Worm (Caenorhabditis elegans) whole organism, late embryonic: Measurements from ENCODE around the gene K08C7.4.
A peak's percentile ranks its signal among the peaks of the same experiment; 100 is the strongest.

ENCODE experiments used
- C08G9.2 ChIP-seq: sonication (generic microtip); optimal IDR thresholded peaks from 2 replicates; lab custom pipeline; 2016; ENCODE audit warnings: mild to moderate bottlenecking, missing genetic modification characterization, moderate library complexity, missing compliant biosample characterization
- C38D4.7 ChIP-seq: fragments of 200-800 bp; sonication (Bioruptor generic); optimal IDR thresholded peaks from 2 replicates; lab custom pipeline; 2018; ENCODE audit warnings: mild to moderate bottlenecking, missing genetic modification characterization, moderate library complexity, missing compliant biosample characterization
- K02D7.2 ChIP-seq: sonication (generic microtip); optimal IDR thresholded peaks from 2 replicates; lab custom pipeline; 2017; ENCODE audit warnings: mild to moderate bottlenecking, missing genetic modification characterization, missing compliant biosample characterization
- Y22D7AL.16 ChIP-seq: sonication (generic microtip); optimal IDR thresholded peaks from 2 replicates; lab custom pipeline; 2016; ENCODE audit warnings: missing genetic modification characterization, missing compliant biosample characterization
- ahr-1 ChIP-seq: sonication (generic microtip); optimal IDR thresholded peaks from 2 replicates; lab custom pipeline; 2016; ENCODE audit warnings: missing genetic modification characterization, missing compliant biosample characterization
- ama-1 ChIP-seq: fragments of 150-350 bp; optimal IDR thresholded peaks from 2 replicates; lab custom pipeline; 2014
- ceh-14 ChIP-seq: sonication (generic microtip); optimal IDR thresholded peaks from 2 replicates; lab custom pipeline; 2016; ENCODE audit warnings: missing genotype, missing genetic modification characterization, missing compliant biosample characterization
- ceh-19 ChIP-seq: fragments of 200-800 bp; sonication (Bioruptor generic); optimal IDR thresholded peaks from 2 replicates; lab custom pipeline; 2018; ENCODE audit warnings: mild to moderate bottlenecking, missing genetic modification characterization, missing compliant biosample characterization
- ceh-2 ChIP-seq: sonication (generic microtip); optimal IDR thresholded peaks from 2 replicates; lab custom pipeline; 2016; ENCODE audit warnings: missing genotype, missing genetic modification characterization, missing compliant biosample characterization
- ceh-22 ChIP-seq: sonication (generic microtip); optimal IDR thresholded peaks from 2 replicates; lab custom pipeline; 2017; ENCODE audit warnings: missing biosample characterization, missing genetic modification characterization
- ceh-31 ChIP-seq: sonication (generic microtip); optimal IDR thresholded peaks from 2 replicates; lab custom pipeline; 2016; ENCODE audit warnings: missing genetic modification characterization, missing compliant biosample characterization
- ceh-34 ChIP-seq: sonication (generic microtip); optimal IDR thresholded peaks from 2 replicates; lab custom pipeline; 2016; ENCODE audit warnings: mild to moderate bottlenecking, missing genetic modification characterization, missing compliant biosample characterization
- ceh-45 ChIP-seq: fragments of 200-800 bp; sonication (Bioruptor generic); IDR thresholded peaks from 2 replicates; pipeline ENCODE4 v1.3.6; 2022; ENCODE audit warnings: missing genetic modification reagents, missing genetic modification characterization, missing compliant biosample characterization
- ceh-48 ChIP-seq: sonication (generic microtip); optimal IDR thresholded peaks from 2 replicates; lab custom pipeline; 2016; ENCODE audit warnings: missing genetic modification characterization, inconsistent platforms, missing compliant biosample characterization
- ceh-6 ChIP-seq: fragments of 200-800 bp; sonication (Bioruptor generic); optimal IDR thresholded peaks from 2 replicates; lab custom pipeline; 2018; ENCODE audit warnings: mild to moderate bottlenecking, missing genetic modification characterization, missing compliant biosample characterization
- ceh-9 ChIP-seq: sonication (generic microtip); optimal IDR thresholded peaks from 2 replicates; lab custom pipeline; 2016; ENCODE audit warnings: mild to moderate bottlenecking, missing genetic modification characterization, inconsistent platforms, missing compliant biosample characterization
- elt-2 ChIP-seq: sonication (generic microtip); optimal IDR thresholded peaks from 2 replicates; lab custom pipeline; 2016; ENCODE audit warnings: missing genetic modification reagents, missing genetic modification characterization, missing compliant biosample characterization
- elt-4 ChIP-seq: sonication (generic microtip); optimal IDR thresholded peaks from 2 replicates; lab custom pipeline; 2016; ENCODE audit warnings: missing genetic modification characterization, missing compliant biosample characterization
- fkh-10 ChIP-seq: fragments of 150-350 bp; optimal IDR thresholded peaks from 2 replicates; lab custom pipeline; 2014; ENCODE audit warnings: missing biosample characterization, missing genetic modification reagents, missing genetic modification characterization
- hlh-15 ChIP-seq: sonication (generic microtip); optimal IDR thresholded peaks from 2 replicates; lab custom pipeline; 2016; ENCODE audit warnings: missing genetic modification characterization, missing compliant biosample characterization
- hlh-6 ChIP-seq: sonication (generic microtip); optimal IDR thresholded peaks from 2 replicates; lab custom pipeline; 2016; ENCODE audit warnings: missing genotype, missing genetic modification characterization, missing compliant biosample characterization
- hlh-8 ChIP-seq: sonication (generic microtip); optimal IDR thresholded peaks from 2 replicates; lab custom pipeline; 2016; ENCODE audit warnings: missing genotype, missing genetic modification characterization, missing compliant biosample characterization
- lim-6 ChIP-seq: sonication (generic microtip); optimal IDR thresholded peaks from 2 replicates; lab custom pipeline; 2016; ENCODE audit warnings: missing genetic modification characterization, missing compliant biosample characterization
- lin-11 ChIP-seq: fragments of 200-800 bp; sonication (Bioruptor generic); optimal IDR thresholded peaks from 2 replicates; lab custom pipeline; 2018; ENCODE audit warnings: mild to moderate bottlenecking, missing genetic modification characterization, missing compliant biosample characterization
- madf-2 ChIP-seq: sonication (generic microtip); optimal IDR thresholded peaks from 2 replicates; lab custom pipeline; 2017; ENCODE audit warnings: missing genetic modification characterization, missing compliant biosample characterization
- nhr-232 ChIP-seq: sonication (generic microtip); optimal IDR thresholded peaks from 2 replicates; lab custom pipeline; 2016; ENCODE audit warnings: missing genetic modification characterization, missing compliant biosample characterization
- npax-4 ChIP-seq: sonication (generic microtip); optimal IDR thresholded peaks from 2 replicates; lab custom pipeline; 2016; ENCODE audit warnings: missing genetic modification characterization, missing compliant biosample characterization
- pat-9 ChIP-seq: fragments of 200-800 bp; sonication (Bioruptor generic); optimal IDR thresholded peaks from 2 replicates; lab custom pipeline; 2018; ENCODE audit warnings: mild to moderate bottlenecking, missing genetic modification characterization, moderate library complexity, missing compliant biosample characterization
- pha-2 ChIP-seq: sonication (generic microtip); optimal IDR thresholded peaks from 2 replicates; lab custom pipeline; 2017; ENCODE audit warnings: mild to moderate bottlenecking, missing genetic modification characterization, missing compliant biosample characterization
- pha-4 ChIP-seq: fragments of 150-350 bp; optimal IDR thresholded peaks from 2 replicates; lab custom pipeline; 2018; ENCODE audit warnings: missing biosample characterization, missing genetic modification reagents, missing genetic modification characterization
- pros-1 ChIP-seq: fragments of 150-350 bp; optimal IDR thresholded peaks from 2 replicates; lab custom pipeline; 2014; ENCODE audit warnings: missing biosample characterization, missing genetic modification reagents, missing genetic modification characterization
- ref-2 ChIP-seq: sonication (generic microtip); optimal IDR thresholded peaks from 2 replicates; lab custom pipeline; 2016; ENCODE audit warnings: missing genetic modification characterization, missing compliant biosample characterization
- sdc-2 ChIP-seq: sonication (generic microtip); optimal IDR thresholded peaks from 2 replicates; lab custom pipeline; 2016; ENCODE audit warnings: missing genotype, missing genetic modification characterization, missing compliant biosample characterization
- sox-2 ChIP-seq: fragments of 200-800 bp; sonication (Bioruptor generic); IDR thresholded peaks from 2 replicates; pipeline ENCODE4 v1.3.6; 2022; ENCODE audit warnings: missing genetic modification reagents, missing genetic modification characterization, missing compliant biosample characterization
- syd-9 ChIP-seq: sonication (generic microtip); optimal IDR thresholded peaks from 2 replicates; lab custom pipeline; 2016; ENCODE audit warnings: mild to moderate bottlenecking, missing genetic modification characterization, moderate library complexity, missing compliant biosample characterization
- tbx-2 ChIP-seq: sonication (generic microtip); optimal IDR thresholded peaks from 2 replicates; lab custom pipeline; 2016; ENCODE audit warnings: missing genetic modification characterization, missing compliant biosample characterization
- tbx-7 ChIP-seq: sonication (generic microtip); optimal IDR thresholded peaks from 2 replicates; lab custom pipeline; 2016; ENCODE audit warnings: missing genotype, missing genetic modification characterization, missing compliant biosample characterization
- unc-3 ChIP-seq, 2 experiments: fragments of 200-800 bp in 1 of 2; sonication (Bioruptor generic) in 1 of 2; sonication (generic microtip) in 1 of 2; conservative IDR thresholded peaks in 1 of 2; optimal IDR thresholded peaks in 1 of 2; 2 replicates each; pipeline versions ENCODE4 v1.3.6 to Lab custom; 2016 to 2022; ENCODE audit warnings: missing compliant biosample characterization in 2 of 2, missing genetic modification characterization in 2 of 2, missing genetic modification reagents in 1 of 2
- unc-55 ChIP-seq: sonication (generic microtip); optimal IDR thresholded peaks from 2 replicates; lab custom pipeline; 2017; ENCODE audit warnings: missing biosample characterization, missing genetic modification reagents, missing genetic modification characterization
- unc-86 ChIP-seq: sonication (generic microtip); optimal IDR thresholded peaks from 2 replicates; lab custom pipeline; 2016; ENCODE audit warnings: missing genetic modification characterization, missing compliant biosample characterization

K08C7.4 gene

DNA sequence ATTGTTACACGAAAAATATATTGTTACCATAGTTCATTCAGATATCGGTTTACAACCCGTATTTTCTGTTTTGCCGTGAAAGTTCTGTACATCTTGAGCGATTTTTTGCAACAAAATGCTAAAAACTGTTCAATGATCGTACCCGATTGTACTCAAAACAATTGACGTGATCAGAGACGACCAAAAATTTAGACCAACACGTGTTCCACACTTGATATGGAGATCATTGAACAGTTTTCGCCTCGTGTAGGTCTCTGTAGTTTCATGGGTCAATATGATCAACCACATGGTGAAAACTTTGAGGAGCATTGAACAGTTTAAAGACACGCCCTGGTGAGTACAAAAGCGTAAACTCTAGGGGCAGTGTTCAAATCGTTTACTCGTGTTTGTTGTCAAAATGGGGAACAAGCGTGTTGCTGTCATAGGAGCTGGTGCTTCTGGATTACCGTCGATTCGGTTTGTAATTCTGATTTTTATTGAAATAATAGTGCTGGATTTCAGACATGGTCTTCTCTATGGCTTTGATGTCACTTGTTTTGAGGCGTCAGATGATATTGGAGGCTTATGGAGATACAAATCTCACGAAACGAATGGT lies 2.0 kb upstream of the K08C7.4 start, which contains the start of gene fmo-2:
TSS of gene fmo-2 (plus strand) at position 370 of the 595 bp plus-strand sequence.
- no peak for TF ChIP-seq hlh-8 (tag; lab: Kevin White, UChicago)
- no peak for TF ChIP-seq madf-2
- TF ChIP-seq sdc-2, result no peak
- no peak for TF ChIP-seq Y22D7AL.16 (tag; lab: Kevin White, UChicago)
- TF ChIP-seq unc-55 (GFP tag; lab: Kevin White, UChicago), result no peak
- TF ChIP-seq, all 69 proteins: peak for 0

DNA sequence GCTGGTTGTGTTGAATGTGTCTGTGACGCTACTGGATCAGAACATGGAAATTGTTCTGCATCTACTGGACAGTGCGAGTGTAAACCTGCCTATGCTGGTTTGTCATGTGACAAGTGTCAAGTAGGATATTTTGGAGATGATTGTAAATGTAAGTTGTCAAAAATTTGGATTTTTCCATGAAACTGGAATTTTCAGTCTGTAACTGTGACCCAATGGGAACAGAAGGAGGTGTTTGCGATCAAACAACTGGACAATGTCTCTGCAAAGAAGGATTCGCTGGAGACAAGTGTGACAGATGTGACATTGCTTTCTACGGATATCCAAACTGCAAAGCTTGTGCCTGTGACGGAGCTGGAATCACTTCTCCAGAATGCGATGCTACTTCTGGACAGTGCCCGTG lies 11.7 kb downstream of the K08C7.4 start:
- TF ChIP-seq ahr-1 (no peak), tbx-7 (tag; lab: Kevin White, UChicago) (no peak), ceh-31 (tag; lab: Kevin White, UChicago) (no peak), lin-11 (tag; lab: Kevin White, UChicago) (no peak), hlh-6 (tag; lab: Kevin White, UChicago) (no peak), hlh-15 (tag; lab: Kevin White, UChicago) (no peak), C38D4.7 (GFP tag; lab: Kevin White, UChicago) (no peak), ceh-6 (GFP tag; lab: Kevin White, UChicago) (no peak), elt-2 (tag; lab: Kevin White, UChicago) (no peak), tbx-2 (tag; lab: Kevin White, UChicago) (no peak), madf-2 (no peak), C08G9.2 (no peak), pha-4 (no peak), unc-3 (GFP tag; conservative IDR thresholded peaks at IDR 0.05; lab: Robert Waterston, UW) (no peak), unc-3 (tag; optimal IDR thresholded peaks at IDR 0.05; lab: Kevin White, UChicago) (no peak)

DNA sequence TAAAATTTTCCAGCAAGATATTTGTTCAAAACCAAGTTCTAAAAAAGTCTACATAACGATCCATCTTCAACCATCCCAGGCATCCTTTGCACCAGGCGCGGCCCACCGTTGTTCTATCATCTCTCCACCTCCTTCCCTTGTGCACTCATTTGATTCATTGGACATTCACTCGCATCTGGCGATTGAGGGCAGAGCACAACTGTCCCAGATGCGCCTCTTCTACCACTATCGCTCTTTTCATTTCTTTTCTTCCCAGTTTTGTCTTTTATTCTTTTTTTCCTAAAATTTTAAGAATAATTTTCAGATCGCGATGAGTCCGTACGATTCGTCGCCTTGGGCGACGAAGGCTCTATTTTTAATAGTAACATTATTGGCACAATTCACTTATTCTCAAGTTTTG lies 13.8 kb downstream of the K08C7.4 start, which contains the start of gene epi-1:
TSS of gene epi-1 (plus strand) at position 301 of the 400 bp plus-strand sequence.
- TF ChIP-seq hlh-8 (tag; lab: Kevin White, UChicago), result peak; percentile 2
- TF ChIP-seq ceh-14 (tag; lab: Kevin White, UChicago), result no peak
- TF ChIP-seq lim-6 (tag; lab: Kevin White, UChicago), result no peak
- no peak for TF ChIP-seq madf-2

DNA sequence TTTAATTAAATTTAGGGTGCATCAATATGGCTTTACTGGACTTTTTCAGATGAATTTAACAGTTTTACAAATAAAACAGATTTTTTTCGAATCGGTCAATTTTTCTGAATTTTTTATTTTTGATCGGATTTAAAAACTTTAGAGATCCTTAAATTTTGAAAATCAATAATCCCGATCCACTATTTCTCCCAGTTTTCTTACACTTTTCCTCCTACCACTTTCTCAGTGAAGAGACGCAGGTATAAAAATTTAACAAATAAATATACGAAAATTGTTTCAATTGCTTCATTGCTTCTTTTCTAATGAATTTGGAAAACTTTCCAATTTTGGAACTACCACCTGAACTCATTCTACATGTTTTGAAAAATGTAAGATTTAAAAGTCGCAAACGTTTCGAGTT lies 16.1 kb downstream of the K08C7.4 start, which contains the start of gene K08C7.7:
TSS of gene K08C7.7 (plus strand) at position 301 of the 400 bp plus-strand sequence.
- TF ChIP-seq ceh-19 (no peak), pros-1 (tag; lab: Kevin White, UChicago) (no peak), ceh-34 (tag; lab: Kevin White, UChicago) (no peak), lim-6 (tag; lab: Kevin White, UChicago) (no peak)

DNA sequence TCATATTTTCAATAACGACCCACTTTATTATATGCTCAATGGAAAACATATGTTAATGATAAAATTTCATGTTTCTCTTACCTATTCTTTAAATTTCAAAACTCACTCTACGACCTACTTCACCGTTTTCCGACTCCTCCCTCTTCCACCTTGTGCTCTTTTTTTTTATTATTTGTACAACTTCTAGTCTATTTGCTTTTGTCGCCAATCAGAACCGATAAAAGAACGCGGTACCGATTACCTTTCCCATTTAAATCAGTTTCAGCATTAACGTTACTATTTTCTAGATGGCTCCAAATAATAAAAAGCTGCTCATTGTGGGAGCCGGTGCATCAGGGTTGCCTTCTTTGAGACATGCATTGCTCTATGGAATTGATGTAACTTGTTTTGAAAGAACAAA lies 18.5 kb downstream of the K08C7.4 start, which contains the start of gene fmo-1:
TSS of gene fmo-1 (plus strand) at position 98 of the 400 bp plus-strand sequence.
- TF ChIP-seq ceh-48 (no peak), pha-2 (tag; lab: Kevin White, UChicago) (no peak), ceh-31 (tag; lab: Kevin White, UChicago) (no peak)

DNA sequence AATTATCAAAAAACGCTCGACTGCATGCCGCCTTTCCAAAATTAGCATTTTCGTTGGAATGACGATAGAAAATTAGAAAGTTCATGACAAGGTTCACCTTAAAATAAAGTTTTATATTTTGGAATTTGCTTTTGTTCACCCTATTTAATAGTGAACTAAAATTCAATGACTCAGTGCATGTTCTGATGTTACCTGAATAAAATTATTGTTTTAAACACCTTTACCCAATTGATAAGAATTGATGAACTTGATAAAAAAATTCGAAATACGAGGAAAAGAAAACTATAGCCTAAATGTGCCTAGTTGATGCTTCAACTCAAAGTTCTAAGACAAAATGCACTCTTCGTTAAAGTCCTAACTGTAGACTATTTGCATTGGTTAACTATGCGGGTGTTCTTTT lies 19.2 kb downstream of the K08C7.4 start:
- TF ChIP-seq ceh-2 (tag; lab: Kevin White, UChicago) (no peak), npax-4 (tag; lab: Kevin White, UChicago) (no peak), ceh-9 (tag; lab: Kevin White, UChicago) (no peak), Y22D7AL.16 (tag; lab: Kevin White, UChicago) (no peak), syd-9 (tag; lab: Kevin White, UChicago) (no peak), ceh-22 (tag; lab: Kevin White, UChicago) (no peak), elt-4 (tag; lab: Kevin White, UChicago) (no peak), nhr-232 (no peak), hlh-15 (tag; lab: Kevin White, UChicago) (no peak), fkh-10 (GFP tag; lab: Kevin White, UChicago) (no peak), sox-2 (GFP tag; lab: Robert Waterston, UW) (no peak), tbx-2 (tag; lab: Kevin White, UChicago) (no peak), sdc-2 (no peak), ceh-45 (GFP tag; lab: Robert Waterston, UW) (no peak), pat-9 (tag; lab: Kevin White, UChicago) (no peak), C08G9.2 (no peak), unc-86 (tag; lab: Kevin White, UChicago) (no peak), K02D7.2 (no peak), ama-1 (lab: Kevin White, UChicago) (no peak), ref-2 (tag; lab: Kevin White, UChicago) (no peak)
